Worm (Caenorhabditis elegans) whole organism, L3 larva: ENCODE data around the gene B0034.4.
"Not testable (repeated sequence)": the region's sequence is repeated elsewhere in the genome, so short reads cannot be mapped to it uniquely, and the experiment has no call there.

Source experiments
- R02D3.7 ChIP-seq: fragments of 150-350 bp; optimal IDR thresholded peaks from 2 replicates; lab custom pipeline; 2014; ENCODE audit warnings: missing biosample characterization, missing genetic modification characterization
- nhr-25 ChIP-seq: sonication (generic microtip); optimal IDR thresholded peaks from 2 replicates; lab custom pipeline; 2017; ENCODE audit warnings: missing biosample characterization, missing genetic modification characterization
- nhr-76 ChIP-seq: fragments of 150-350 bp; sonication (generic microtip); optimal IDR thresholded peaks from 5 replicates; lab custom pipeline; 2014; ENCODE audit warnings: missing biosample characterization, missing genetic modification characterization

DNA sequence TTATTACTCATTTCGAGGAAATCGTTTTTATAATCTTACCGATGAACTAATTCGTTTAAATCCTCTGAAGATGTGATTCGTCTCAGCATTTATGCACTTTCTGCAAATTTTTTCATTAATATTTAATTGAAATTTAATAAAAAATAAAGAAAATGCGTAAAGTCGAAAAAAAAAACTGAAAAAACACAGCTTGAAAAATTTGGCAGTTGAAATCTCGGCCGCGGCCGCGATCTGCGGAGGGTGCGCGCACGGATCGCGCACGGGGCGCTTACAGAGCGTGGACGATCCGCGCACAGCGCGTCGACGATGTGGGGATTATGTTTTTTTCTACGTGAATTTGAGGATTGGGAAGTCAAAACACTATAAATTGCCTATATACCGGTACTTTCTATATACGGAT is 39.6 kb upstream of the B0034.4 start, which contains the start of gene ZK84.4:
- not testable (repeated sequence) for TF ChIP-seq nhr-76 (tag; lab: Kevin White, UChicago); nhr-25; R02D3.7
